Fruit fly (Drosophila melanogaster): ENCODE results near the gene Sfp24Ba.

Sfp24Ba gene

DNA sequence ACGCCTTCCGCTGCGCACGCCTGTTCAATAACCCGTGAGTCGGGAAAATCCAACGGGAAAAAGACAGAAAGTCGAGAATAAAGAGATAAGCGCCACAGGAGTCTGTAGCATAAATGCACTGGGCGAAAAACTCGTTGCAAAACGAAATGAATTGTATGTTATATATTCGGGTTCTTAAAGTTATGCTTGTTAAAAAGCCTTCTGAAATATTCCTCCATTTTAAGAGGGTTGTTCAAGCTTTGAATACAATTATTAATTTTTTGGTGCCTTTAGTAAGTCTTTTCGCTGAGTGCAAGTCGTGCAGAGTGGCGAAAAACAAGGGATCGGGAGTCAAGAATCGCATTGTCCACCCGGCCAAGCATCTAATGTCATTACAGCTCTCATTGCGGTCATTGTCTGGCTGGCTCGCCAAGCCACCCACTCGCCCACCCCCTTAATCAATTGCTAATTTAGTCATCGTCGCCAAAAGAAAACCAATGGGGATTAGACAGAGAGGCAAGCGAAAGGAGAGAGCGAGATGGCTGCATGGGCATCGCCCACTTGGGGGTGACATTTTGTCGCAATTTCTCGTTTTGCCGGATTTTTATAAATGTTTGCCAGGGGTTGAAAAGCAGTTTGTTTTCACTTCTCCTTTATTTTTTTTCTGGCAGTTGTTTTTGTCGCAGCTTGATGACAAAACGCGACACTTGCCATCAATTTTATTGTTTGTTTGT is 16.9 kb upstream of the Sfp24Ba start (continued):
- TF ChIP-seq dan (GFP tag; IDR thresholded peaks at IDR 0.05), result 0 out of 2 replicates have a peak, but pooled peaks have one; percentile 19
- TF ChIP-seq CG12391 (tag; optimal IDR thresholded peaks at IDR 0.05), result peak; percentile 27
- 0 out of 2 replicates have a peak, but pooled peaks have one; percentile 25 for TF ChIP-seq CG31441 (GFP tag; IDR thresholded peaks at IDR 0.05)
- no peak for TF ChIP-seq CG5953 (GFP tag; IDR thresholded peaks at IDR 0.05)
- TF ChIP-seq CG30403 (GFP tag; optimal IDR thresholded peaks at IDR 0.05), result peak; percentile 21
- TF ChIP-seq hb (GFP tag; IDR thresholded peaks at IDR 0.05; ENCODE audit: partially characterized antibody), result no peak
- TF ChIP-seq oc (tag; optimal IDR thresholded peaks at IDR 0.05), result peak; percentile 10
- no peak for TF ChIP-seq Camta (GFP tag; optimal IDR thresholded peaks at IDR 0.05)
- TF ChIP-seq vvl (GFP tag; IDR thresholded peaks at IDR 0.05), result peak; percentile 26; the same call in 1 of the 2 replicates
- peak; percentile 12 for TF ChIP-seq Xbp1 (GFP tag; optimal IDR thresholded peaks at IDR 0.05)
- no peak for TF ChIP-seq ssp (GFP tag; IDR thresholded peaks at IDR 0.05)
- peak; percentile 6; the same call in 1 of the 2 replicates for TF ChIP-seq CG1024 (GFP tag; IDR thresholded peaks at IDR 0.05)
- TF ChIP-seq CG30431 (GFP tag; optimal IDR thresholded peaks at IDR 0.05), result peak; percentile 4
- TF ChIP-seq CG10267 (tag; optimal IDR thresholded peaks at IDR 0.05), result peak; percentile 16
- no peak for TF ChIP-seq Mes4 (GFP tag; optimal IDR thresholded peaks at IDR 0.05)
- 0 out of 3 replicates have a peak, but pooled peaks have one; percentile 26 for TF ChIP-seq CG34422 (GFP tag; IDR thresholded peaks at IDR 0.05)
- TF ChIP-seq CG10979 (tag; optimal IDR thresholded peaks at IDR 0.05), result no peak
- no peak for TF ChIP-seq prd (optimal IDR thresholded peaks at IDR 0.05)
- TF ChIP-seq prd (GFP tag; IDR thresholded peaks at IDR 0.05), result peak; percentile 62; the same call in 2 of the 3 replicates
- TF ChIP-seq odd (GFP tag; optimal IDR thresholded peaks at IDR 0.05), result no peak
- TF ChIP-seq lab (GFP tag; optimal IDR thresholded peaks at IDR 0.05), result no peak
- peak; percentile 51 for TF ChIP-seq gem (tag; optimal IDR thresholded peaks at IDR 0.05)
- TF ChIP-seq fd102C (GFP tag; optimal IDR thresholded peaks at IDR 0.05), result no peak
- TF ChIP-seq ATbp (GFP tag; optimal IDR thresholded peaks at IDR 0.05), result peak; percentile 5
- peak; percentile 5 for TF ChIP-seq dmrt99B (tag; optimal IDR thresholded peaks at IDR 0.05)
- TF ChIP-seq dimm (GFP tag; IDR thresholded peaks at IDR 0.05), result no peak
- 0 out of 2 replicates have a peak, but pooled peaks have one; percentile 16 for TF ChIP-seq CG6689 (GFP tag; IDR thresholded peaks at IDR 0.05)
- TF ChIP-seq Hmx (GFP tag; optimal IDR thresholded peaks at IDR 0.05), result no peak
- TF ChIP-seq cas (GFP tag; IDR thresholded peaks at IDR 0.05), result no peak
- TF ChIP-seq Hr51 (GFP tag; optimal IDR thresholded peaks at IDR 0.05), result no peak
- peak; percentile 84 for TF ChIP-seq seq (GFP tag; IDR thresholded peaks at IDR 0.05)
- 0 out of 3 replicates have a peak, but pooled peaks have one; percentile 36 for TF ChIP-seq ci (GFP tag; IDR thresholded peaks at IDR 0.05)

DNA sequence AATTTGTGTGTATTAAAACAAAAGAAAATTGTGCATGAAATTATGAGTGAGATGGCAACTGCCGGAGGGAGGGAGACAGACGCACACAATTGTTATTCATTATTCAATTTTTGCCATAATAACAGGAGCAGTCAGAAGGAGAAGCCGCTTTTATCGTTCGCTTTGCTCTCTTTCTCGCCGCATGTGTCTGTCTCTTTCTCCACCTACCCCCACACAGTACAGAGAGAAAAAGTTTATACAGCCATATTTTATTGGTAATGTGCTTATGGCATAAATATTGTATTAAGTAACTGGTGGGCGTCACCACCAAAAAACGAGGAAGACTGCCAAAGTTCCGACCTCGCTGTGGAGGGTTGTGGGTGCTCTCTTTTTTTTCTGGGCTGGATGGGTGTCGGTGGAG is 14.1 kb upstream of the Sfp24Ba start:
- no peak for TF ChIP-seq Bdp1 (GFP tag; optimal IDR thresholded peaks at IDR 0.05)
- peak; percentile 74; the same call in 1 of the 2 replicates for TF ChIP-seq seq (GFP tag; IDR thresholded peaks at IDR 0.05)
- no peak for TF ChIP-seq CG12299 (tag; optimal IDR thresholded peaks at IDR 0.05)
- TF ChIP-seq Myb (GFP tag; optimal IDR thresholded peaks at IDR 0.05), result no peak
- no peak for TF ChIP-seq CG9797 (GFP tag; optimal IDR thresholded peaks at IDR 0.05)
- TF ChIP-seq CG11093 (GFP tag; IDR thresholded peaks at IDR 0.05), result no peak
- no peak for TF ChIP-seq bab2 (GFP tag; optimal IDR thresholded peaks at IDR 0.05)
- TF ChIP-seq Deaf1 (tag; optimal IDR thresholded peaks at IDR 0.05), result peak; percentile 34
- peak; percentile 87 for TF ChIP-seq Nf-YB (GFP tag; optimal IDR thresholded peaks at IDR 0.05)
- peak; percentile 93 for TF ChIP-seq Nf-YC (tag; optimal IDR thresholded peaks at IDR 0.05)
- TF ChIP-seq ewg (GFP tag; optimal IDR thresholded peaks at IDR 0.05), result peak; percentile 31
- peak; percentile 45 for TF ChIP-seq CG1832 (GFP tag; optimal IDR thresholded peaks at IDR 0.05)
- peak; percentile 81 for TF ChIP-seq CG10321 (GFP tag; IDR thresholded peaks at IDR 0.05)
- peak; percentile 29; the same call in 1 of the 2 replicates for TF ChIP-seq vvl (GFP tag; IDR thresholded peaks at IDR 0.05)
- TF ChIP-seq crp (GFP tag; optimal IDR thresholded peaks at IDR 0.05), result no peak
- TF ChIP-seq Trl (optimal IDR thresholded peaks at IDR 0.05), result peak in 1 of 2 experiments; percentile 5
- TF ChIP-seq Trl (GFP tag; optimal IDR thresholded peaks at IDR 0.05), result no peak
